Worm (Caenorhabditis elegans) whole organism, L1 larva: ENCODE measurements around the gene F47G3.4.

ENCODE experiments used
- C04F5.9 ChIP-seq: sonication (generic microtip); optimal IDR thresholded peaks from 2 replicates; lab custom pipeline; 2016; ENCODE audit warnings: missing genetic modification characterization, missing compliant biosample characterization
- F16B12.6 ChIP-seq: fragments of 150-350 bp; optimal IDR thresholded peaks from 2 replicates; lab custom pipeline; 2014; ENCODE audit warnings: missing biosample characterization, missing genetic modification characterization
- Y116A8C.19 ChIP-seq: sonication (generic microtip); optimal IDR thresholded peaks from 2 replicates; lab custom pipeline; 2016; ENCODE audit warnings: missing compliant biosample characterization, missing genetic modification characterization, borderline replicate concordance
- aha-1 ChIP-seq: fragments of 150-350 bp; optimal IDR thresholded peaks from 2 replicates; lab custom pipeline; 2014; ENCODE audit warnings: missing biosample characterization, missing genetic modification characterization
- aly-2 ChIP-seq: fragments of 150-350 bp; optimal IDR thresholded peaks from 2 replicates; lab custom pipeline; 2014; ENCODE audit warnings: missing biosample characterization, missing genetic modification characterization
- blmp-1 ChIP-seq: fragments of 150-350 bp; optimal IDR thresholded peaks from 2 replicates; lab custom pipeline; 2014; ENCODE audit warnings: missing biosample characterization, missing genetic modification characterization
- ceh-8 ChIP-seq: fragments of 200-800 bp; sonication (Bioruptor generic); optimal IDR thresholded peaks from 2 replicates; lab custom pipeline; 2018; ENCODE audit warnings: mild to moderate bottlenecking, missing genetic modification characterization, moderate library complexity, missing compliant biosample characterization
- ceh-90 ChIP-seq: sonication (generic microtip); optimal IDR thresholded peaks from 2 replicates; lab custom pipeline; 2016; ENCODE audit warnings: missing genetic modification characterization, missing compliant biosample characterization
- dpl-1 ChIP-seq, 3 experiments: fragments of 150-350 bp in 2 of 3; sonication (generic microtip) in 1 of 3; optimal IDR thresholded peaks; 2 replicates each; lab custom pipeline; 2014 to 2017; ENCODE audit warnings: missing biosample characterization in 3 of 3, missing genetic modification characterization in 3 of 3, missing genetic modification reagents in 3 of 3
- dsc-1 ChIP-seq: sonication (generic microtip); optimal IDR thresholded peaks from 2 replicates; lab custom pipeline; 2016; ENCODE audit warnings: mild to moderate bottlenecking, missing genetic modification characterization, missing compliant biosample characterization
- elt-2 ChIP-seq: sonication (generic microtip); optimal IDR thresholded peaks from 2 replicates; lab custom pipeline; 2016; ENCODE audit warnings: missing genetic modification characterization, mild to moderate bottlenecking, inconsistent platforms, missing compliant biosample characterization, missing genetic modification reagents
- elt-3 ChIP-seq, 6 experiments: fragments of 150-350 bp in 1 of 6; sonication (generic microtip); optimal IDR thresholded peaks; 2 replicates each; lab custom pipeline; 2017 to 2018; ENCODE audit warnings: missing biosample characterization in 6 of 6, missing genetic modification characterization in 6 of 6, inconsistent platforms in 1 of 6
- ets-5 ChIP-seq: fragments of 200-800 bp; sonication (Bioruptor generic); IDR thresholded peaks from 2 replicates; pipeline ENCODE4 v1.3.6; 2022; ENCODE audit warnings: missing genetic modification characterization, missing compliant biosample characterization
- fkh-4 ChIP-seq: sonication (generic microtip); optimal IDR thresholded peaks from 2 replicates; lab custom pipeline; 2016; ENCODE audit warnings: missing compliant biosample characterization, missing genetic modification characterization, borderline replicate concordance
- hlh-4 ChIP-seq: sonication (generic microtip); optimal IDR thresholded peaks from 2 replicates; lab custom pipeline; 2016; ENCODE audit warnings: mild to moderate bottlenecking, missing genetic modification characterization, missing compliant biosample characterization
- hpl-2 ChIP-seq: fragments of 150-350 bp; optimal IDR thresholded peaks from 2 replicates; lab custom pipeline; 2014; ENCODE audit warnings: missing biosample characterization, missing genetic modification reagents, missing genetic modification characterization
- irx-1 ChIP-seq: sonication (generic microtip); optimal IDR thresholded peaks from 2 replicates; lab custom pipeline; 2016; ENCODE audit warnings: missing genetic modification characterization, missing compliant biosample characterization
- isw-1 ChIP-seq: fragments of 200-800 bp; sonication (Bioruptor generic); IDR thresholded peaks from 2 replicates; pipeline ENCODE4 v1.3.6; 2022; ENCODE audit warnings: missing genetic modification characterization, missing compliant biosample characterization
- jun-1 ChIP-seq: fragments of 150-350 bp; optimal IDR thresholded peaks from 2 replicates; lab custom pipeline; 2014; ENCODE audit warnings: missing biosample characterization, missing genetic modification reagents, missing genetic modification characterization
- lin-14 ChIP-seq: fragments of 200-800 bp; sonication (Bioruptor generic); optimal IDR thresholded peaks from 2 replicates; lab custom pipeline; 2018; ENCODE audit warnings: mild to moderate bottlenecking, missing genetic modification characterization, moderate library complexity, missing compliant biosample characterization
- lin-15B ChIP-seq: fragments of 150-350 bp; sonication (generic microtip); optimal IDR thresholded peaks from 3 replicates; lab custom pipeline; 2014; ENCODE audit warnings: missing biosample characterization, missing genetic modification characterization
- lin-35 ChIP-seq, 2 experiments: fragments of 150-350 bp; optimal IDR thresholded peaks; 2 replicates each; lab custom pipeline; 2014; ENCODE audit warnings: missing biosample characterization in 2 of 2, missing genetic modification characterization in 2 of 2, missing genetic modification reagents in 2 of 2
- mab-9 ChIP-seq: fragments of 200-800 bp; sonication (Bioruptor generic); IDR thresholded peaks from 2 replicates; pipeline ENCODE4 v1.3.6; 2022; ENCODE audit warnings: missing genetic modification reagents, missing genetic modification characterization, missing compliant biosample characterization
- mdl-1 ChIP-seq, 2 experiments: fragments of 150-350 bp; optimal IDR thresholded peaks; 2 replicates each; lab custom pipeline; 2014 to 2017; ENCODE audit warnings: missing biosample characterization in 2 of 2, missing genetic modification characterization in 2 of 2, inconsistent platforms in 1 of 2
- mep-1 ChIP-seq: fragments of 150-350 bp; optimal IDR thresholded peaks from 2 replicates; lab custom pipeline; 2014; ENCODE audit warnings: missing biosample characterization, missing genetic modification characterization
- nhr-12 ChIP-seq: sonication (generic microtip); optimal IDR thresholded peaks from 2 replicates; lab custom pipeline; 2017; ENCODE audit warnings: missing biosample characterization, missing genetic modification characterization
- nhr-19 ChIP-seq: fragments of 200-800 bp; sonication (Bioruptor generic); conservative IDR thresholded peaks from 2 replicates; pipeline ENCODE4 v1.3.6; 2022; ENCODE audit warnings: missing genetic modification characterization, missing compliant biosample characterization
- nhr-20 ChIP-seq: sonication (generic microtip); optimal IDR thresholded peaks from 2 replicates; lab custom pipeline; 2016; ENCODE audit warnings: mild to moderate bottlenecking, missing genetic modification characterization, missing compliant biosample characterization
- nhr-47 ChIP-seq: sonication (generic microtip); optimal IDR thresholded peaks from 2 replicates; lab custom pipeline; 2016; ENCODE audit warnings: mild to moderate bottlenecking, missing genetic modification characterization, moderate library complexity, missing compliant biosample characterization
- nhr-71 ChIP-seq: sonication (generic microtip); optimal IDR thresholded peaks from 2 replicates; lab custom pipeline; 2016; ENCODE audit warnings: mild to moderate bottlenecking, missing genetic modification characterization, moderate library complexity, missing compliant biosample characterization
- nhr-76 ChIP-seq: sonication (generic microtip); optimal IDR thresholded peaks from 2 replicates; lab custom pipeline; 2017; ENCODE audit warnings: missing biosample characterization, missing genetic modification characterization
- nhr-84 ChIP-seq: sonication (generic microtip); optimal IDR thresholded peaks from 2 replicates; lab custom pipeline; 2017; ENCODE audit warnings: missing biosample characterization, missing genetic modification characterization
- nhr-85 ChIP-seq: sonication (generic microtip); peaks from one replicate; lab custom pipeline; 2016; ENCODE audit warnings: missing genetic modification characterization, inconsistent platforms, missing compliant biosample characterization
- nhr-90 ChIP-seq: sonication (generic microtip); optimal IDR thresholded peaks from 2 replicates; lab custom pipeline; 2016; ENCODE audit warnings: mild to moderate bottlenecking, missing genetic modification characterization, missing compliant biosample characterization; ENCODE audit not compliant: poor library complexity
- pax-3 ChIP-seq: fragments of 200-800 bp; sonication (Bioruptor generic); optimal IDR thresholded peaks from 2 replicates; lab custom pipeline; 2018; ENCODE audit warnings: mild to moderate bottlenecking, missing genetic modification characterization, moderate library complexity, missing compliant biosample characterization
- skn-1 ChIP-seq: fragments of 150-350 bp; optimal IDR thresholded peaks from 2 replicates; lab custom pipeline; 2014; ENCODE audit warnings: missing biosample characterization, missing genetic modification characterization
- snpc-4 ChIP-seq: fragments of 150-350 bp; optimal IDR thresholded peaks from 2 replicates; lab custom pipeline; 2014; ENCODE audit warnings: missing biosample characterization, missing genetic modification characterization
- snu-23 ChIP-seq: sonication (generic microtip); optimal IDR thresholded peaks from 2 replicates; lab custom pipeline; 2016; ENCODE audit warnings: missing genetic modification characterization, missing compliant biosample characterization
- sox-4 ChIP-seq: sonication (generic microtip); optimal IDR thresholded peaks from 2 replicates; lab custom pipeline; 2016; ENCODE audit warnings: missing genetic modification characterization, missing compliant biosample characterization
- sup-37 ChIP-seq: fragments of 200-800 bp; sonication (Bioruptor generic); optimal IDR thresholded peaks from 2 replicates; lab custom pipeline; 2018; ENCODE audit warnings: mild to moderate bottlenecking, missing genetic modification characterization, missing compliant biosample characterization
- swsn-7 ChIP-seq: sonication (generic microtip); optimal IDR thresholded peaks from 2 replicates; lab custom pipeline; 2016; ENCODE audit warnings: missing genetic modification characterization, missing compliant biosample characterization
- tbx-2 ChIP-seq: sonication (generic microtip); optimal IDR thresholded peaks from 2 replicates; lab custom pipeline; 2016; ENCODE audit warnings: missing genetic modification characterization, missing compliant biosample characterization
- unc-86 ChIP-seq: sonication (generic microtip); optimal IDR thresholded peaks from 2 replicates; lab custom pipeline; 2016; ENCODE audit warnings: missing genetic modification characterization, missing compliant biosample characterization
- unc-98 ChIP-seq: fragments of 200-800 bp; sonication (Bioruptor generic); IDR thresholded peaks from 2 replicates; pipeline ENCODE4 v1.3.6; 2022; ENCODE audit warnings: missing genetic modification characterization, missing compliant biosample characterization
- vab-15 ChIP-seq: sonication (generic microtip); optimal IDR thresholded peaks from 2 replicates; lab custom pipeline; 2017; ENCODE audit warnings: missing genotype, mild to moderate bottlenecking, missing genetic modification characterization, missing compliant biosample characterization
- zag-1 ChIP-seq: fragments of 150-350 bp; optimal IDR thresholded peaks from 2 replicates; lab custom pipeline; 2014; ENCODE audit warnings: missing biosample characterization, missing genetic modification characterization
- zip-4 ChIP-seq: fragments of 200-800 bp; sonication (Bioruptor generic); optimal IDR thresholded peaks from 2 replicates; lab custom pipeline; 2018; ENCODE audit warnings: mild to moderate bottlenecking, missing genetic modification characterization, moderate library complexity, missing compliant biosample characterization

F47G3.4 gene

ce11 chrX:2386922-2387566 is 5.7 kb downstream of the F47G3.4 start:
- TF ChIP-seq nhr-85 (peak; percentile 83), nhr-71 (tag; lab: Kevin White, UChicago) (peak; percentile 5), blmp-1 (tag; lab: Kevin White, UChicago) (peak; percentile 79), dsc-1 (no peak), elt-3 (tag; optimal IDR thresholded peaks at IDR 0.05; lab: Kevin White, UChicago) (peak in 1 of 6 experiments; percentile 54)
- TF ChIP-seq, all 84 proteins: peak for 4

- TF ChIP-seq snpc-4 (tag; lab: Kevin White, UChicago): no peak
- TF ChIP-seq skn-1 (tag; lab: Kevin White, UChicago): no peak
- no peak for TF ChIP-seq swsn-7 (tag; lab: Kevin White, UChicago)
- no peak for TF ChIP-seq dsc-1
- TF ChIP-seq sup-37 (GFP tag; lab: Kevin White, UChicago): no peak
- TF ChIP-seq nhr-71 (tag; lab: Kevin White, UChicago): no peak
- TF ChIP-seq C04F5.9 (tag; lab: Kevin White, UChicago): no peak
- TF ChIP-seq nhr-47 (tag; lab: Kevin White, UChicago): no peak
- no peak for TF ChIP-seq F16B12.6 (tag; lab: Kevin White, UChicago)
- no peak for TF ChIP-seq elt-3 (tag; optimal IDR thresholded peaks at IDR 0.05; lab: Kevin White, UChicago)
- no peak for TF ChIP-seq nhr-12
- TF ChIP-seq ets-5 (GFP tag; lab: Robert Waterston, UW): no peak
- no peak for TF ChIP-seq nhr-20 (tag; lab: Kevin White, UChicago)
- no peak for TF ChIP-seq unc-86 (tag; lab: Kevin White, UChicago)
- TF ChIP-seq lin-15B: no peak
- no peak for TF ChIP-seq lin-35 (GFP tag; optimal IDR thresholded peaks at IDR 0.05; lab: Kevin White, UChicago)
These were observed 13.6 kb downstream of the F47G3.4 start, which contains the start of gene C43H6.6 for ce11 chrX:2394983-2395382. Gene C43H6.6 (plus strand): TSS chrX:2395283.

ce11 chrX:2401883-2402282 is 20.5 kb downstream of the F47G3.4 start, which contains the start of gene dhhc-9:
Gene dhhc-9 (minus strand): TSS chrX:2402036.
- peak; percentile 16 for TF ChIP-seq irx-1 (tag; lab: Kevin White, UChicago)
- TF ChIP-seq nhr-20 (tag; lab: Kevin White, UChicago): peak; percentile 74
- peak; percentile 50 for TF ChIP-seq tbx-2
- TF ChIP-seq dpl-1 (GFP tag; optimal IDR thresholded peaks at IDR 0.05; lab: Kevin White, UChicago): no peak
- no peak for TF ChIP-seq fkh-4 (tag; lab: Kevin White, UChicago)
- TF ChIP-seq swsn-7 (tag; lab: Kevin White, UChicago): peak; percentile 69
- TF ChIP-seq snpc-4 (tag; lab: Kevin White, UChicago): peak; percentile 43
- peak; percentile 23 for TF ChIP-seq nhr-90 (tag; lab: Kevin White, UChicago)
- peak; percentile 86 for TF ChIP-seq snu-23 (GFP tag; lab: Kevin White, UChicago)
- no peak for TF ChIP-seq hpl-2
- TF ChIP-seq pax-3 (tag; lab: Kevin White, UChicago): no peak
- TF ChIP-seq sup-37 (GFP tag; lab: Kevin White, UChicago): no peak
- TF ChIP-seq mep-1 (tag; lab: Kevin White, UChicago): peak; percentile 68
- TF ChIP-seq mab-9: no peak
- no peak for TF ChIP-seq ceh-90 (tag; lab: Kevin White, UChicago)
- no peak for TF ChIP-seq aha-1 (tag; lab: Kevin White, UChicago)
- no peak for TF ChIP-seq nhr-76 (tag; lab: Kevin White, UChicago)
- TF ChIP-seq elt-3 (tag; optimal IDR thresholded peaks at IDR 0.05; lab: Kevin White, UChicago): peak in 1 of 6 experiments; percentile 7
- TF ChIP-seq ceh-8 (GFP tag; lab: Kevin White, UChicago): peak; percentile 45
- TF ChIP-seq mdl-1 (tag; optimal IDR thresholded peaks at IDR 0.05; lab: Kevin White, UChicago): peak in 1 of 2 experiments; percentile 62
- TF ChIP-seq nhr-71 (tag; lab: Kevin White, UChicago): peak; percentile 73
- TF ChIP-seq lin-14: peak; percentile 86
- TF ChIP-seq jun-1 (tag; lab: Kevin White, UChicago): peak; percentile 63
- TF ChIP-seq isw-1 (GFP tag; lab: Robert Waterston, UW): peak; percentile 35
- TF ChIP-seq aly-2 (tag; lab: Kevin White, UChicago): no peak
- TF ChIP-seq nhr-85: peak; percentile 83
- no peak for TF ChIP-seq sox-4
- TF ChIP-seq Y116A8C.19: no peak
- TF ChIP-seq hlh-4 (tag; lab: Kevin White, UChicago): no peak
- TF ChIP-seq zag-1 (tag; lab: Kevin White, UChicago): no peak
- peak; percentile 13 for TF ChIP-seq elt-2 (tag; lab: Kevin White, UChicago)
- peak; percentile 30; the same call in 1 of the 2 replicates for TF ChIP-seq nhr-19
- TF ChIP-seq zip-4: no peak
- TF ChIP-seq nhr-84: no peak
- TF ChIP-seq vab-15 (tag; lab: Kevin White, UChicago): no peak
- no peak for TF ChIP-seq unc-98 (GFP tag; lab: Robert Waterston, UW)
- peak; percentile 63 for TF ChIP-seq blmp-1 (tag; lab: Kevin White, UChicago)
